Fruit fly (Drosophila melanogaster) Kc167 (cell line): ENCODE results near the gene Indy.

Source experiments
- Myc ChIP-seq: fragments of >200 bp; optimal IDR thresholded peaks from 2 replicates; lab custom pipeline; 2017; ENCODE audit warnings: missing external identifiers
- Sin3A ChIP-seq: fragments of >200 bp; optimal IDR thresholded peaks from 2 replicates; lab custom pipeline; 2018; ENCODE audit warnings: missing external identifiers
- h ChIP-seq: fragments of >200 bp; optimal IDR thresholded peaks from 3 replicates; lab custom pipeline; 2018; ENCODE audit warnings: missing external identifiers
- insv ChIP-seq: fragments of >200 bp; optimal IDR thresholded peaks from 3 replicates; lab custom pipeline; 2018; ENCODE audit warnings: missing external identifiers
- psq ChIP-seq: fragments of >200 bp; optimal IDR thresholded peaks from 2 replicates; lab custom pipeline; 2017; ENCODE audit warnings: missing external identifiers
- ttk ChIP-seq: sonication (Bioruptor generic); optimal IDR thresholded peaks from 2 replicates; lab custom pipeline; 2017; ENCODE audit warnings: missing external identifiers

DNA sequence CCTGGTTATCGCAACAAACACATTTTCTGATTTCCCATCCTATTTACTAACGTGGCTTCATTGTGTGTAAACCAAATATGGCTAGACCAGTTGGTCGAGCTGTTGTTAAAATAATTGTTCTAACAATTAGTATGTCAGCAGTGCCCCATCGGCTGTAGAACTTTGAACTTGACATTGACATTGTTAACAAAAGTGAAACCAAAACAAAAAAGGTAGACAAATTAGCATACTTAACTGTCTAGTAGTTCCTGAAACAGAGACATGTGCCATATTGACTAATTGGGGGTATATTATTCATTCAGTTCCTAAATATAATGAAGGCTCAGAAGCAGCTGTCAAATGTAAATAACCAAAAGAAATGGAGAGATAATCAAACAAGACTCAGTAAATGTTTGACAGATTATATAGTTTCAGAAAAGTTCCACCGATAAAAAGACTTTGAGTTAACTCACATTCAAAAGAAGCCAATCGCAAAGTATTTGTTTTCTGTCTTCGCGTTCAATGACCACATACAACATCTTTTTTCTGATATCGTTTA lies 8.3 kb downstream of the Indy start:
- TF ChIP-seq psq (lab: Kevin White, UChicago) (no peak), h (lab: Kevin White, UChicago) (no peak), insv (lab: Kevin White, UChicago) (no peak), Sin3A (no peak), Myc (lab: Kevin White, UChicago) (no peak), ttk (no peak)
